Fruit fly (Drosophila melanogaster) whole organism, embryonic: Measurements from ENCODE around the gene CG15914.

Experiments used
- Atf6 ChIP-seq: fragments of 200-800 bp; sonication (Bioruptor generic); IDR thresholded peaks from 2 replicates; pipeline ENCODE4 v1.3.6; 2022; ENCODE audit warnings: missing biosample characterization, missing genetic modification characterization
- Awh ChIP-seq: fragments of 200-800 bp; sonication (Bioruptor generic); IDR thresholded peaks from 2 replicates; pipeline ENCODE4, ENCODE4 v1.3.6; 2022; ENCODE audit warnings: missing biosample characterization, missing genetic modification characterization
- Bgb ChIP-seq: fragments of 200-800 bp; sonication (Bioruptor generic); IDR thresholded peaks from 2 replicates; pipeline ENCODE4 v1.3.6; 2022; ENCODE audit warnings: missing biosample characterization, missing genetic modification characterization; ENCODE audit not compliant: partially characterized antibody
- Blimp-1 ChIP-seq: fragments of 200-800 bp; sonication (Bioruptor generic); optimal IDR thresholded peaks from 3 replicates; lab custom pipeline; 2018; ENCODE audit warnings: missing biosample characterization, missing genetic modification characterization, mild to moderate bottlenecking, moderate library complexity, missing genetic modification reagents
- Bteb2 ChIP-seq: fragments of 200-800 bp; sonication (Bioruptor generic); optimal IDR thresholded peaks from 2 replicates; lab custom pipeline; 2016; ENCODE audit warnings: missing biosample characterization, missing genetic modification characterization
- CG10543 ChIP-seq: fragments of 200-800 bp; sonication (Bioruptor generic); optimal IDR thresholded peaks from 3 replicates; lab custom pipeline; 2017; ENCODE audit warnings: missing biosample characterization, mild to moderate bottlenecking, missing genetic modification characterization, moderate library complexity
- CG10654 ChIP-seq: fragments of 200-800 bp; sonication (Bioruptor generic); optimal IDR thresholded peaks from 2 replicates; lab custom pipeline; 2016; ENCODE audit warnings: missing biosample characterization, missing genetic modification characterization
- CG10979 ChIP-seq: fragments of 200-800 bp; sonication (Bioruptor generic); optimal IDR thresholded peaks from 2 replicates; lab custom pipeline; 2018; ENCODE audit warnings: missing biosample characterization, mild to moderate bottlenecking, missing genetic modification characterization, moderate library complexity
- CG13287 ChIP-seq: fragments of 200-800 bp; sonication (Bioruptor generic); IDR thresholded peaks from 2 replicates; pipeline ENCODE4 v1.3.6; 2022; ENCODE audit warnings: missing biosample characterization, missing genetic modification characterization; ENCODE audit not compliant: partially characterized antibody
- CG14441 ChIP-seq: fragments of 200-800 bp; sonication (Bioruptor generic); IDR thresholded peaks from 2 replicates; pipeline ENCODE4 v1.3.6; 2022; ENCODE audit warnings: missing biosample characterization, missing genetic modification characterization
- CG17361 ChIP-seq: fragments of 200-800 bp; sonication (Bioruptor generic); IDR thresholded peaks from 3 replicates; pipeline ENCODE4 v1.3.6; 2022; ENCODE audit warnings: missing biosample characterization, missing genetic modification characterization
- CG17568 ChIP-seq: fragments of 200-800 bp; sonication (Bioruptor generic); optimal IDR thresholded peaks from 2 replicates; lab custom pipeline; 2018; ENCODE audit warnings: missing biosample characterization, mild to moderate bottlenecking, missing genetic modification characterization, moderate library complexity
- CG17829 ChIP-seq: fragments of 200-800 bp; optimal IDR thresholded peaks from 2 replicates; lab custom pipeline; 2019; ENCODE audit warnings: missing biosample characterization, mild to moderate bottlenecking, missing genetic modification characterization, moderate library complexity
- CG30403 ChIP-seq: fragments of 200-800 bp; sonication (Bioruptor generic); optimal IDR thresholded peaks from 3 replicates; lab custom pipeline; 2016; ENCODE audit warnings: missing biosample characterization, missing genetic modification characterization
- CG32772 ChIP-seq: fragments of 200-800 bp; sonication (Bioruptor generic); IDR thresholded peaks from 2 replicates; pipeline ENCODE4 v1.3.6; 2022; ENCODE audit warnings: missing biosample characterization, missing genetic modification characterization
- CG3407 ChIP-seq: fragments of 200-800 bp; sonication (Bioruptor generic); optimal IDR thresholded peaks from 2 replicates; lab custom pipeline; 2018; ENCODE audit warnings: missing biosample characterization, mild to moderate bottlenecking, missing genetic modification characterization
- CG34422 ChIP-seq: fragments of 200-800 bp; sonication (Bioruptor generic); IDR thresholded peaks from 3 replicates; pipeline ENCODE4 v1.3.6; 2022; ENCODE audit warnings: missing biosample characterization, missing genetic modification characterization
- CG5245 ChIP-seq: fragments of 200-800 bp; sonication (Bioruptor generic); optimal IDR thresholded peaks from 3 replicates; lab custom pipeline; 2016; ENCODE audit warnings: missing biosample characterization, missing genetic modification characterization
- CG6272 ChIP-seq: fragments of 200-800 bp; sonication (Bioruptor generic); IDR thresholded peaks from 2 replicates; pipeline ENCODE4 v1.3.6; 2022; ENCODE audit warnings: missing biosample characterization, missing genetic modification characterization
- CG7372 ChIP-seq: fragments of 200-800 bp; sonication (Bioruptor generic); IDR thresholded peaks from 2 replicates; pipeline ENCODE4 v1.3.6; 2022; ENCODE audit warnings: missing biosample characterization, missing genetic modification characterization
- CG8290 ChIP-seq, 3 experiments: fragments of 200-800 bp; sonication (Bioruptor generic); optimal IDR thresholded peaks; 2 replicates each; lab custom pipeline; 2016 to 2019; ENCODE audit warnings: missing biosample characterization in 3 of 3, missing genetic modification characterization in 3 of 3, mild to moderate bottlenecking in 2 of 3, moderate library complexity in 1 of 3
- CG9437 ChIP-seq: fragments of 200-800 bp; sonication (Bioruptor generic); optimal IDR thresholded peaks from 2 replicates; lab custom pipeline; 2018; ENCODE audit warnings: missing biosample characterization, mild to moderate bottlenecking, missing genetic modification characterization
- CHES-1-like ChIP-seq: fragments of 200-800 bp; sonication (Bioruptor generic); optimal IDR thresholded peaks from 2 replicates; lab custom pipeline; 2016; ENCODE audit warnings: missing biosample characterization, missing genetic modification characterization
- CrebB ChIP-seq: fragments of 200-800 bp; sonication (Bioruptor generic); optimal IDR thresholded peaks from 3 replicates; lab custom pipeline; 2018; ENCODE audit warnings: missing biosample characterization, mild to moderate bottlenecking, missing genetic modification characterization
- Dad ChIP-seq: fragments of 200-800 bp; sonication (Bioruptor generic); optimal IDR thresholded peaks from 3 replicates; lab custom pipeline; 2016; ENCODE audit warnings: missing biosample characterization, missing genetic modification characterization
- ERR ChIP-seq: fragments of 200-800 bp; sonication (Bioruptor generic); optimal IDR thresholded peaks from 2 replicates; lab custom pipeline; 2016; ENCODE audit warnings: missing biosample characterization, missing genetic modification characterization
- GATAe ChIP-seq: fragments of 200-800 bp; sonication (Bioruptor generic); conservative IDR thresholded peaks from 2 replicates; pipeline ENCODE4 v1.3.6; 2022; ENCODE audit warnings: missing biosample characterization, missing genetic modification characterization
- Gsc ChIP-seq: fragments of 200-800 bp; sonication (Bioruptor generic); IDR thresholded peaks from 2 replicates; pipeline ENCODE4 v1.3.6; 2022; ENCODE audit warnings: missing biosample characterization, missing genetic modification characterization
- NK7.1 ChIP-seq: fragments of 200-800 bp; sonication (Bioruptor generic); optimal IDR thresholded peaks from 3 replicates; lab custom pipeline; 2016; ENCODE audit warnings: missing biosample characterization, missing genetic modification characterization
- Optix ChIP-seq: fragments of 200-800 bp; sonication (Bioruptor generic); IDR thresholded peaks from 3 replicates; pipeline ENCODE4 v1.3.6; 2022; ENCODE audit warnings: missing biosample characterization, missing genetic modification characterization
- Ssrp ChIP-seq: fragments of 200-800 bp; sonication (Bioruptor generic); optimal IDR thresholded peaks from 2 replicates; lab custom pipeline; 2018; ENCODE audit warnings: missing biosample characterization, mild to moderate bottlenecking, missing genetic modification characterization, moderate library complexity
- amos ChIP-seq: fragments of 200-800 bp; sonication (Bioruptor generic); IDR thresholded peaks from 2 replicates; pipeline ENCODE4 v1.3.6; 2022; ENCODE audit warnings: missing biosample characterization, missing genetic modification characterization; ENCODE audit not compliant: partially characterized antibody
- aop ChIP-seq: fragments of 200-800 bp; sonication (Bioruptor generic); IDR thresholded peaks from 2 replicates; pipeline ENCODE4 v1.3.6; 2022; ENCODE audit warnings: missing biosample characterization, missing genetic modification characterization
- cato ChIP-seq: fragments of 200-800 bp; sonication (Bioruptor generic); optimal IDR thresholded peaks from 2 replicates; lab custom pipeline; 2016; ENCODE audit warnings: missing biosample characterization, missing genetic modification characterization, borderline replicate concordance
- dan ChIP-seq: fragments of 200-800 bp; sonication (Bioruptor generic); IDR thresholded peaks from 2 replicates; pipeline ENCODE4 v1.3.6; 2022; ENCODE audit warnings: missing biosample characterization, missing genetic modification characterization
- dimm ChIP-seq: fragments of 200-800 bp; sonication (Bioruptor generic); IDR thresholded peaks from 2 replicates; pipeline ENCODE4 v1.3.6; 2022; ENCODE audit warnings: missing biosample characterization, missing genetic modification characterization
- dmrt11E ChIP-seq: fragments of 200-800 bp; sonication (Bioruptor generic); optimal IDR thresholded peaks from 3 replicates; lab custom pipeline; 2018; ENCODE audit warnings: missing biosample characterization, mild to moderate bottlenecking, missing genetic modification characterization, moderate library complexity
- hkb ChIP-seq, 2 experiments: fragments of 200-800 bp in 1 of 2; fragments of >200 bp in 1 of 2; sonication (Bioruptor generic) in 1 of 2; IDR thresholded peaks in 1 of 2; optimal IDR thresholded peaks in 1 of 2; 2 replicates each; pipeline versions ENCODE4 v1.3.6 to Lab custom; 2017 to 2022; ENCODE audit warnings: missing biosample characterization in 1 of 2, missing genetic modification characterization in 1 of 2
- inv ChIP-seq: fragments of 200-800 bp; sonication (Bioruptor generic); IDR thresholded peaks from 2 replicates; pipeline ENCODE4 v1.3.6; 2022; ENCODE audit warnings: missing biosample characterization, missing genetic modification characterization; ENCODE audit not compliant: partially characterized antibody
- luna ChIP-seq: fragments of 200-800 bp; sonication (Bioruptor generic); optimal IDR thresholded peaks from 2 replicates; lab custom pipeline; 2016; ENCODE audit warnings: missing biosample characterization, missing genetic modification characterization
- maf-S ChIP-seq: fragments of 200-800 bp; sonication (Bioruptor generic); optimal IDR thresholded peaks from 2 replicates; lab custom pipeline; 2016; ENCODE audit warnings: missing biosample characterization, missing genetic modification characterization
- otp ChIP-seq: fragments of 200-800 bp; sonication (Bioruptor generic); IDR thresholded peaks from 3 replicates; pipeline ENCODE4, ENCODE4 v1.3.6; 2022; ENCODE audit warnings: missing biosample characterization, missing genetic modification characterization
- pho ChIP-seq: fragments of 200-800 bp; sonication (Bioruptor generic); optimal IDR thresholded peaks from 2 replicates; lab custom pipeline; 2016; ENCODE audit warnings: missing biosample characterization, missing genetic modification characterization
- pros ChIP-seq: fragments of 200-800 bp; sonication (Bioruptor generic); optimal IDR thresholded peaks from 3 replicates; lab custom pipeline; 2019; ENCODE audit warnings: missing biosample characterization, mild to moderate bottlenecking, missing genetic modification characterization, moderate library complexity
- pum ChIP-seq: fragments of 200-800 bp; sonication (Bioruptor generic); optimal IDR thresholded peaks from 2 replicates; lab custom pipeline; 2016; ENCODE audit warnings: missing biosample characterization, missing genetic modification characterization
- pzg ChIP-seq: fragments of 200-800 bp; sonication (Bioruptor generic); optimal IDR thresholded peaks from 3 replicates; lab custom pipeline; 2018; ENCODE audit warnings: missing biosample characterization, mild to moderate bottlenecking, missing genetic modification characterization, moderate library complexity
- sc ChIP-seq, 3 experiments: fragments of >200 bp in 2 of 3; fragments of 200-800 bp in 1 of 3; sonication (Bioruptor generic) in 1 of 3; optimal IDR thresholded peaks; 2 replicates in 2 of 3; 3 replicates in 1 of 3; lab custom pipeline; 2017; ENCODE audit warnings: mild to moderate bottlenecking in 1 of 3, missing biosample characterization in 1 of 3, missing genetic modification characterization in 1 of 3, missing genetic modification reagents in 1 of 3

Gene CG15914

DNA sequence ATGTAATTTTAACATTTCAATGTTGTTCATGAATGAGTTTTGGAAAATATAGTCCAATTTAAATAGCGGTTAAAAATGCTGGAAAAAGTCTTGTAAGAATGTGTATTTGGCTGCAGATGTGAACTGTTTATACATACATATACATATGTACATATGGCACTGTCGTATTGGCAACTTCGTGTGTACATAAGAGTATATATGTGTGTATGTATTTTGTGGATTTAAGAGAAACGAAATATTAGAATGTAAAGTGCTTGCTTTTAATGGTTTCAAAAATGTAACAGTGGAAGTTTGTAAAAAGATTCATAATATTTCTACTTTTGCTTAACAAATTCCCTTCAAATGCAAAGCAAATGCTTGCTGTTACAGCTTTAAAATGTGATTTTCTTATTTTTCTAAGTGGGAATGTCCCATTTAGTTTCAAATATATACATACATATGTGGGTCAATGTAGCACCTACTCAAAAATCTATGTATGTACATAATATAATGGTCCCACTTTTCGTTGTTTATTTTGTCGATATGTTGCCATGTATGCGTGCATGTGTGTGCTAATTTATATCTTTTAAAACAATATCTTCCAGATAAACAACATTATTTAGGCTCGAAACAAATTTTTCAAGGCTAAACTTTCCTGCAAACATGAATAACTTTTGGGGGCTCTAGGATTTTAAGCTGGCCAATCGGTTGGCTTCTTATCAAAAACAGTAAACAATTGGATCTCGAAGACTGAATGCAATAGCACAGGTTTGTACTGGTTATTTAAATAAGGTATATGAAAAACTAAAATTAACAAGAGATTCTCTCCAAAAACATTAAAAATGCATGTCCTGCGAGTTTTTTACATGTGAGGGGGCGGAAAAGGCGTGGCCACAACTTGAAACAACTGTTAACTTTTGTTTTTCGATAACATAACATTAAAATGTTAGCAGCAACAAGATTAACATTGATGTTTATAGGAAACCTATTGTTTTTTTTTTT, 17.8 kb downstream of the CG15914 start (continued):
- peak; percentile 13 for TF ChIP-seq luna (GFP tag; lab: Kevin White, UChicago)
- no peak for TF ChIP-seq CG30403 (GFP tag; lab: Kevin White, UChicago)
- TF ChIP-seq dimm (GFP tag; lab: Robert Waterston, UW), result no peak
- TF ChIP-seq Blimp-1, result no peak
- TF ChIP-seq CG10979 (tag; lab: Kevin White, UChicago), result no peak
- no peak for TF ChIP-seq CG6272
- TF ChIP-seq CG13287 (GFP tag; lab: Robert Waterston, UW), result no peak
- TF ChIP-seq Optix (GFP tag; lab: Robert Waterston, UW), result no peak
- TF ChIP-seq CHES-1-like (GFP tag; lab: Kevin White, UChicago), result peak; percentile 43
- no peak for TF ChIP-seq Gsc
- no peak for TF ChIP-seq GATAe (GFP tag; lab: Robert Waterston, UW)
- TF ChIP-seq pho (GFP tag; lab: Kevin White, UChicago), result peak; percentile 38
- no peak for TF ChIP-seq CG32772 (GFP tag; lab: Robert Waterston, UW)
- TF ChIP-seq NK7.1 (GFP tag; lab: Kevin White, UChicago), result peak; percentile 38
- no peak for TF ChIP-seq CG7372 (GFP tag; lab: Robert Waterston, UW)
- no peak for TF ChIP-seq CG17829 (tag; lab: Kevin White, UChicago)
- no peak for TF ChIP-seq CG3407 (GFP tag; lab: Kevin White, UChicago)
- TF ChIP-seq hkb (optimal IDR thresholded peaks at IDR 0.05; lab: Kevin White, UChicago), result no peak
- peak; percentile 79 for TF ChIP-seq hkb (GFP tag; IDR thresholded peaks at IDR 0.05; lab: Robert Waterston, UW)
- peak; percentile 41 for TF ChIP-seq ERR (GFP tag; lab: Kevin White, UChicago)
- TF ChIP-seq CG14441 (GFP tag; lab: Robert Waterston, UW), result no peak
- TF ChIP-seq pzg (GFP tag; lab: Kevin White, UChicago), result peak; percentile 2
- TF ChIP-seq inv, result no peak
- TF ChIP-seq CG10543 (GFP tag; lab: Kevin White, UChicago), result no peak
- TF ChIP-seq CG8290 (GFP tag; optimal IDR thresholded peaks at IDR 0.05; lab: Kevin White, UChicago), result peak; percentile 7
- peak in 1 of 2 experiments; percentile 40 for TF ChIP-seq CG8290 (tag; optimal IDR thresholded peaks at IDR 0.05; lab: Kevin White, UChicago)
- peak; percentile 52 for TF ChIP-seq maf-S (GFP tag; lab: Kevin White, UChicago)
- TF ChIP-seq CG9437 (GFP tag; lab: Kevin White, UChicago), result no peak
- TF ChIP-seq amos (GFP tag; lab: Robert Waterston, UW), result no peak
- no peak for TF ChIP-seq sc (optimal IDR thresholded peaks at IDR 0.05; lab: Kevin White, UChicago)
- no peak for TF ChIP-seq sc (GFP tag; optimal IDR thresholded peaks at IDR 0.05; lab: Kevin White, UChicago)
- peak; percentile 15 for TF ChIP-seq pum (GFP tag; lab: Kevin White, UChicago)
- peak; percentile 75 for TF ChIP-seq Bteb2 (GFP tag; lab: Kevin White, UChicago)
- TF ChIP-seq dan (GFP tag; lab: Robert Waterston, UW), result no peak
- TF ChIP-seq CG5245 (GFP tag; lab: Kevin White, UChicago), result no peak
- TF ChIP-seq Dad (GFP tag; lab: Kevin White, UChicago), result no peak
- TF ChIP-seq CG34422, result no peak
- TF ChIP-seq aop (GFP tag; lab: Robert Waterston, UW), result no peak
- no peak; the same call in 2 of the 3 replicates for TF ChIP-seq CG17361 (GFP tag; lab: Robert Waterston, UW)
- peak; percentile 89 for TF ChIP-seq CrebB (tag; lab: Kevin White, UChicago)
- peak; percentile 48 for TF ChIP-seq CG10654
- no peak for TF ChIP-seq CG17568 (GFP tag; lab: Kevin White, UChicago)
- no peak for TF ChIP-seq cato (GFP tag; lab: Kevin White, UChicago)
- no peak for TF ChIP-seq pros (GFP tag; lab: Kevin White, UChicago)
- peak; percentile 78 for TF ChIP-seq Atf6
- no peak for TF ChIP-seq Ssrp (tag; lab: Kevin White, UChicago)
- no peak for TF ChIP-seq Bgb (GFP tag; lab: Robert Waterston, UW)
- TF ChIP-seq dmrt11E, result peak; percentile 19
- peak; percentile 77 for TF ChIP-seq Awh
- 0 out of 3 replicates have a peak, but pooled peaks have one; percentile 51 for TF ChIP-seq otp (GFP tag; lab: Robert Waterston, UW)
